Worm (Caenorhabditis elegans) whole organism, L3 larva: ENCODE results near the gene skat-1.

Source experiments
- ZK546.5 ChIP-seq: sonication (generic microtip); optimal IDR thresholded peaks from 2 replicates; lab custom pipeline; 2017; ENCODE audit warnings: missing biosample characterization, missing genetic modification characterization
- elt-3 ChIP-seq, 3 experiments: fragments of 150-350 bp in 1 of 3; sonication (generic microtip) in 2 of 3; optimal IDR thresholded peaks; 2 replicates in 2 of 3; 4 replicates in 1 of 3; lab custom pipeline; 2014 to 2017; ENCODE audit warnings: missing biosample characterization in 3 of 3, missing genetic modification characterization in 3 of 3
- fkh-10 ChIP-seq: sonication (generic microtip); optimal IDR thresholded peaks from 2 replicates; lab custom pipeline; 2017; ENCODE audit warnings: missing biosample characterization, missing genetic modification reagents, missing genetic modification characterization
- lin-39 ChIP-seq: fragments of 150-350 bp; optimal IDR thresholded peaks from 2 replicates; lab custom pipeline; 2018; ENCODE audit warnings: missing biosample characterization, missing genetic modification reagents, missing genetic modification characterization
- pqm-1 ChIP-seq: fragments of 150-350 bp; optimal IDR thresholded peaks from 2 replicates; lab custom pipeline; 2017; ENCODE audit warnings: missing biosample characterization, missing genetic modification characterization, inconsistent platforms
- snpc-4 ChIP-seq: fragments of 150-350 bp; optimal IDR thresholded peaks from 2 replicates; lab custom pipeline; 2014; ENCODE audit warnings: missing biosample characterization, missing genetic modification characterization

DNA sequence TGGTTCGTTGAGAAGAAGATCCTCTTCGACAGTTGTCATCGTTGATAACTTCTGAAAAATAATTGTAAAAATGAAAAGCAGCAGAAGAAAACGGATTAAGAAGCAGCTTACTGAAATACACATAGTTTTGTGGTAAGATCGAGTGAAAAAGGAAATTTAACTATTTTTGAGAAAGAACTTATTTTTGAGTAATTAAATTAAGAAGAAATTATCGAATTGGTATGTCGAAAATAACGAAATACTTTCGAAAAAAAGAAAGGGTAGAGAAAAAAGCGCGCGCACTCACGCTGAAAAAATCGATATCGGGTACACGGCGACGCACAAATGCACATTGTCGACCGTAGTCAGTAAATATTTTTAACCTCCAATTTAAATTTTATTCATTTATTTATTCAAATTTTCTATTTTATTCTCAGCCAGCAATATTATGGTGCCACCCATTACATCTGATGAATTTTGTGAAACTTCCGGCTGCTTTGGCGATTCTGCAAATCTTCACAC is 40.4 kb downstream of the skat-1 start, which contains the start of the genes ZK643.5 and ZK643.2:
- TF ChIP-seq lin-39 (tag; lab: Kevin White, UChicago): no peak
- TF ChIP-seq elt-3 (tag; optimal IDR thresholded peaks at IDR 0.05; lab: Kevin White, UChicago): no peak
- TF ChIP-seq ZK546.5 (tag; lab: Kevin White, UChicago): no peak
- no peak for TF ChIP-seq fkh-10 (GFP tag; lab: Kevin White, UChicago)
- TF ChIP-seq pqm-1 (tag; lab: Kevin White, UChicago): no peak
- peak; percentile 38 for TF ChIP-seq snpc-4 (tag; lab: Kevin White, UChicago)
